Fruit fly (Drosophila melanogaster) whole organism, embryonic: ENCODE measurements around the gene rempA.
A peak's percentile ranks its signal among the peaks of the same experiment; 100 is the strongest.

Experiments
- CG1024 ChIP-seq: fragments of 200-800 bp; sonication (Bioruptor generic); IDR thresholded peaks from 2 replicates; pipeline ENCODE4 v1.3.6; 2022; ENCODE audit warnings: missing biosample characterization, missing genetic modification characterization
- CG10366 ChIP-seq: fragments of 200-800 bp; sonication (Bioruptor generic); IDR thresholded peaks from 2 replicates; pipeline ENCODE4 v1.3.6; 2022; ENCODE audit warnings: missing biosample characterization, missing genetic modification characterization
- CG10979 ChIP-seq: fragments of 200-800 bp; sonication (Bioruptor generic); optimal IDR thresholded peaks from 2 replicates; lab custom pipeline; 2018; ENCODE audit warnings: missing biosample characterization, mild to moderate bottlenecking, missing genetic modification characterization, moderate library complexity
- CG15269 ChIP-seq: fragments of 200-800 bp; sonication (Bioruptor generic); optimal IDR thresholded peaks from 2 replicates; lab custom pipeline; 2018; ENCODE audit warnings: missing biosample characterization, mild to moderate bottlenecking, missing genetic modification characterization, moderate library complexity
- CG18011 ChIP-seq: fragments of 200-800 bp; sonication (Bioruptor generic); optimal IDR thresholded peaks from 2 replicates; lab custom pipeline; 2017; ENCODE audit warnings: missing biosample characterization, missing genetic modification characterization, mild to moderate bottlenecking, moderate library complexity, missing genotype
- CG18599 ChIP-seq: fragments of 200-800 bp; sonication (Bioruptor generic); optimal IDR thresholded peaks from 3 replicates; lab custom pipeline; 2017; ENCODE audit warnings: missing biosample characterization, missing genetic modification characterization, mild to moderate bottlenecking, moderate library complexity, missing genetic modification reagents
- CG3407 ChIP-seq: fragments of 200-800 bp; sonication (Bioruptor generic); optimal IDR thresholded peaks from 2 replicates; lab custom pipeline; 2018; ENCODE audit warnings: missing biosample characterization, mild to moderate bottlenecking, missing genetic modification characterization
- CG34224 ChIP-seq: fragments of 200-800 bp; sonication (Bioruptor generic); IDR thresholded peaks from 3 replicates; pipeline ENCODE4 v1.3.6; 2022; ENCODE audit warnings: missing biosample characterization, missing genetic modification characterization; ENCODE audit not compliant: partially characterized antibody
- CG4730 ChIP-seq: fragments of 200-800 bp; sonication (Bioruptor generic); IDR thresholded peaks from 2 replicates; pipeline ENCODE4 v1.3.6; 2022; ENCODE audit warnings: missing biosample characterization, missing genetic modification characterization
- CG6689 ChIP-seq: fragments of 200-800 bp; sonication (Bioruptor generic); IDR thresholded peaks from 2 replicates; pipeline ENCODE4 v1.3.6; 2022; ENCODE audit warnings: missing biosample characterization, missing genetic modification characterization
- CG6791 ChIP-seq: fragments of 200-800 bp; sonication (Bioruptor generic); IDR thresholded peaks from 3 replicates; pipeline ENCODE4 v1.3.6; 2022; ENCODE audit warnings: missing biosample characterization, missing genetic modification characterization; ENCODE audit not compliant: partially characterized antibody
- CG7987 ChIP-seq: fragments of 200-800 bp; sonication (Bioruptor generic); optimal IDR thresholded peaks from 2 replicates; lab custom pipeline; 2018; ENCODE audit warnings: missing biosample characterization, mild to moderate bottlenecking, missing genetic modification characterization, moderate library complexity
- CG9817 ChIP-seq: fragments of 200-800 bp; sonication (Bioruptor generic); optimal IDR thresholded peaks from 2 replicates; lab custom pipeline; 2018; ENCODE audit warnings: missing biosample characterization, mild to moderate bottlenecking, missing genetic modification characterization, moderate library complexity
- CHES-1-like ChIP-seq: fragments of 200-800 bp; sonication (Bioruptor generic); optimal IDR thresholded peaks from 2 replicates; lab custom pipeline; 2016; ENCODE audit warnings: missing biosample characterization, missing genetic modification characterization
- CTCF ChIP-seq: fragments of 200-800 bp; sonication (Bioruptor generic); optimal IDR thresholded peaks from 2 replicates; lab custom pipeline; 2017; ENCODE audit warnings: missing biosample characterization, mild to moderate bottlenecking, missing genetic modification characterization, moderate library complexity
- Doc3 ChIP-seq: fragments of 200-800 bp; sonication (Bioruptor generic); IDR thresholded peaks from 3 replicates; pipeline ENCODE4 v1.3.6; 2022; ENCODE audit warnings: missing biosample characterization, missing genetic modification characterization; ENCODE audit not compliant: partially characterized antibody
- Drgx ChIP-seq: fragments of 200-800 bp; sonication (Bioruptor generic); IDR thresholded peaks from 2 replicates; pipeline ENCODE4 v1.3.6; 2022; ENCODE audit warnings: missing biosample characterization, missing genetic modification characterization
- Fer2 ChIP-seq: fragments of 200-800 bp; sonication (Bioruptor generic); optimal IDR thresholded peaks from 2 replicates; lab custom pipeline; 2018; ENCODE audit warnings: missing biosample characterization, mild to moderate bottlenecking, missing genetic modification characterization, moderate library complexity
- GATAe ChIP-seq: fragments of 200-800 bp; sonication (Bioruptor generic); conservative IDR thresholded peaks from 2 replicates; pipeline ENCODE4 v1.3.6; 2022; ENCODE audit warnings: missing biosample characterization, missing genetic modification characterization
- Kr ChIP-seq: fragments of 200-800 bp; sonication (Bioruptor generic); optimal IDR thresholded peaks from 2 replicates; lab custom pipeline; 2017; ENCODE audit warnings: missing biosample characterization, mild to moderate bottlenecking, missing genetic modification characterization
- MBD-R2 ChIP-seq: fragments of 200-800 bp; sonication (Bioruptor generic); IDR thresholded peaks from 2 replicates; pipeline ENCODE4 v1.3.6; 2022; ENCODE audit warnings: missing biosample characterization, missing genetic modification characterization
- Med ChIP-seq: fragments of 200-800 bp; sonication (Bioruptor generic); peaks from one replicate; lab custom pipeline; 2016; ENCODE audit warnings: missing biosample characterization, missing genetic modification characterization, mild to moderate bottlenecking, inconsistent platforms, moderate library complexity
- Stat92E ChIP-seq, 3 experiments: fragments of >200 bp in 2 of 3; fragments of 200-800 bp in 1 of 3; sonication (Bioruptor generic) in 1 of 3; optimal IDR thresholded peaks; 2 replicates each; lab custom pipeline; 2017 to 2019; ENCODE audit warnings: missing biosample characterization in 3 of 3, missing genetic modification characterization in 3 of 3, mild to moderate bottlenecking in 1 of 3, moderate library complexity in 1 of 3
- al ChIP-seq: fragments of 200-800 bp; sonication (Bioruptor generic); IDR thresholded peaks from 2 replicates; pipeline ENCODE4 v1.3.6; 2022; ENCODE audit warnings: missing biosample characterization, missing genetic modification characterization
- bab2 ChIP-seq: fragments of 200-800 bp; sonication (Bioruptor generic); optimal IDR thresholded peaks from 2 replicates; lab custom pipeline; 2016; ENCODE audit warnings: missing biosample characterization, missing genetic modification characterization
- bsh ChIP-seq, 2 experiments: fragments of 200-800 bp; sonication (Bioruptor generic); optimal IDR thresholded peaks; 2 replicates each; lab custom pipeline; 2017 to 2018; ENCODE audit warnings: mild to moderate bottlenecking in 2 of 2, missing biosample characterization in 2 of 2, missing genetic modification characterization in 2 of 2, moderate library complexity in 1 of 2
- caup ChIP-seq: fragments of 200-800 bp; sonication (Bioruptor generic); optimal IDR thresholded peaks from 3 replicates; lab custom pipeline; 2017; ENCODE audit warnings: missing biosample characterization, mild to moderate bottlenecking, missing genetic modification characterization, moderate library complexity; ENCODE audit not compliant: severe bottlenecking
- cg ChIP-seq: fragments of 200-800 bp; sonication (Bioruptor generic); optimal IDR thresholded peaks from 3 replicates; lab custom pipeline; 2019; ENCODE audit warnings: missing biosample characterization, mild to moderate bottlenecking, missing genetic modification characterization, moderate library complexity
- chif ChIP-seq, 2 experiments: fragments of 200-800 bp; sonication (Bioruptor generic); optimal IDR thresholded peaks; 3 replicates each; lab custom pipeline; 2016; ENCODE audit warnings: missing biosample characterization in 2 of 2, missing genetic modification characterization in 2 of 2
- chinmo ChIP-seq: fragments of 200-800 bp; sonication (Bioruptor generic); IDR thresholded peaks from 4 replicates; pipeline ENCODE4 v1.3.6; 2022; ENCODE audit warnings: missing biosample characterization, missing genetic modification characterization; ENCODE audit not compliant: partially characterized antibody
- chn ChIP-seq: fragments of 200-800 bp; sonication (Bioruptor generic); optimal IDR thresholded peaks from 2 replicates; lab custom pipeline; 2016; ENCODE audit warnings: missing biosample characterization, missing genetic modification characterization
- crc ChIP-seq: fragments of 200-800 bp; sonication (Bioruptor generic); optimal IDR thresholded peaks from 2 replicates; lab custom pipeline; 2016; ENCODE audit warnings: missing biosample characterization, missing genetic modification characterization
- grn ChIP-seq: fragments of 200-800 bp; sonication (Bioruptor generic); optimal IDR thresholded peaks from 3 replicates; lab custom pipeline; 2017; ENCODE audit warnings: missing biosample characterization, missing genetic modification characterization
- gt ChIP-seq: fragments of 200-800 bp; sonication (Bioruptor generic); IDR thresholded peaks from 2 replicates; pipeline ENCODE4 v1.3.6; 2022; ENCODE audit warnings: missing biosample characterization, missing genetic modification characterization
- lab ChIP-seq: fragments of 200-800 bp; sonication (Bioruptor generic); optimal IDR thresholded peaks from 3 replicates; lab custom pipeline; 2017; ENCODE audit warnings: missing biosample characterization, missing genetic modification characterization, mild to moderate bottlenecking, moderate library complexity, missing genetic modification reagents
- lmd ChIP-seq: fragments of 200-800 bp; sonication (Bioruptor generic); IDR thresholded peaks from 2 replicates; pipeline ENCODE4 v1.3.6; 2022; ENCODE audit warnings: missing biosample characterization, missing genetic modification characterization
- nerfin-1 ChIP-seq: fragments of 200-800 bp; sonication (Bioruptor generic); optimal IDR thresholded peaks from 3 replicates; lab custom pipeline; 2019; ENCODE audit warnings: missing biosample characterization, mild to moderate bottlenecking, missing genetic modification characterization, moderate library complexity
- nom ChIP-seq: fragments of 200-800 bp; sonication (Bioruptor generic); optimal IDR thresholded peaks from 2 replicates; lab custom pipeline; 2017; ENCODE audit warnings: missing biosample characterization, missing genetic modification characterization, mild to moderate bottlenecking, moderate library complexity, missing genetic modification reagents
- oc ChIP-seq: fragments of 200-800 bp; sonication (Bioruptor generic); optimal IDR thresholded peaks from 2 replicates; lab custom pipeline; 2018; ENCODE audit warnings: missing biosample characterization, mild to moderate bottlenecking, missing genetic modification characterization, moderate library complexity
- onecut ChIP-seq: fragments of 200-800 bp; sonication (Bioruptor generic); IDR thresholded peaks from 2 replicates; pipeline ENCODE4 v1.3.6; 2022; ENCODE audit warnings: missing biosample characterization, missing genetic modification characterization
- p53 ChIP-seq: fragments of 200-800 bp; sonication (Bioruptor generic); optimal IDR thresholded peaks from 2 replicates; lab custom pipeline; 2016; ENCODE audit warnings: missing biosample characterization, missing genetic modification characterization
- prd ChIP-seq, 3 experiments: fragments of >200 bp in 2 of 3; fragments of 200-800 bp in 1 of 3; sonication (Bioruptor generic) in 1 of 3; optimal IDR thresholded peaks in 2 of 3; IDR thresholded peaks in 1 of 3; 2 replicates in 2 of 3; 3 replicates in 1 of 3; pipeline versions ENCODE4 v1.3.6 to Lab custom; 2017 to 2022; ENCODE audit warnings: missing biosample characterization in 1 of 3, missing genetic modification characterization in 1 of 3
- sd ChIP-seq: fragments of 200-800 bp; sonication (Bioruptor generic); optimal IDR thresholded peaks from 3 replicates; lab custom pipeline; 2018; ENCODE audit warnings: missing biosample characterization, mild to moderate bottlenecking, missing genetic modification characterization, moderate library complexity
- slou ChIP-seq: fragments of 200-800 bp; sonication (Bioruptor generic); optimal IDR thresholded peaks from 3 replicates; lab custom pipeline; 2016; ENCODE audit warnings: missing biosample characterization, missing genetic modification characterization
- stwl ChIP-seq: fragments of 200-800 bp; sonication (Bioruptor generic); optimal IDR thresholded peaks from 3 replicates; lab custom pipeline; 2018; ENCODE audit warnings: missing biosample characterization, mild to moderate bottlenecking, missing genetic modification characterization, moderate library complexity
- vvl ChIP-seq: fragments of 200-800 bp; sonication (Bioruptor generic); IDR thresholded peaks from 2 replicates; pipeline ENCODE4 v1.3.6; 2022; ENCODE audit warnings: missing biosample characterization, missing genetic modification characterization

The rempA gene

dm6 chr2L:524515-524920, 35.6 kb downstream of the rempA start:
- peak in 1 of 2 experiments; percentile 53 for TF ChIP-seq bsh (GFP tag; optimal IDR thresholded peaks at IDR 0.05; lab: Kevin White, UChicago)
- TF ChIP-seq gt = 0 out of 2 replicates have a peak, but pooled peaks have one; percentile 12
- TF ChIP-seq chif (GFP tag; optimal IDR thresholded peaks at IDR 0.05; lab: Kevin White, UChicago) = no peak
- no peak for TF ChIP-seq al (GFP tag; lab: Robert Waterston, UW)
- no peak for TF ChIP-seq oc (tag; lab: Kevin White, UChicago)
- peak; percentile 65 for TF ChIP-seq CG18011 (GFP tag; lab: Kevin White, UChicago)
- TF ChIP-seq onecut = no peak
- TF ChIP-seq Med (GFP tag; lab: Kevin White, UChicago) = peak; percentile 22
- peak; percentile 37 for TF ChIP-seq sd (tag; lab: Kevin White, UChicago)
- TF ChIP-seq CG15269 = peak; percentile 15
- TF ChIP-seq grn (GFP tag; lab: Kevin White, UChicago) = peak; percentile 96
- 0 out of 4 replicates have a peak, but pooled peaks have one; percentile 50 for TF ChIP-seq chinmo
- peak; percentile 28; the same call in 1 of the 3 replicates for TF ChIP-seq CG6791 (GFP tag; lab: Robert Waterston, UW)
- 0 out of 2 replicates have a peak, but pooled peaks have one; percentile 21 for TF ChIP-seq vvl (GFP tag; lab: Robert Waterston, UW)
- peak; percentile 87 for TF ChIP-seq nom (GFP tag; lab: Kevin White, UChicago)
- TF ChIP-seq Drgx (GFP tag; lab: Robert Waterston, UW) = peak; percentile 36; the same call in 1 of the 2 replicates
- TF ChIP-seq, all 482 proteins: peak for 12

dm6 chr2L:523165-523835, 36.8 kb downstream of the rempA start:
- TF ChIP-seq GATAe (GFP tag; lab: Robert Waterston, UW) = 0 out of 2 replicates have a peak, but pooled peaks have one; percentile 8
- TF ChIP-seq CTCF = peak; percentile 17
- TF ChIP-seq CG18599 (GFP tag; lab: Kevin White, UChicago) = peak; percentile 61
- peak; percentile 27 for TF ChIP-seq CG3407 (GFP tag; lab: Kevin White, UChicago)
- TF ChIP-seq Kr (GFP tag; lab: Kevin White, UChicago) = no peak
- TF ChIP-seq crc = no peak
- peak; percentile 41 for TF ChIP-seq lab (GFP tag; lab: Kevin White, UChicago)
- peak; percentile 28; the same call in 1 of the 2 replicates for TF ChIP-seq CG1024 (GFP tag; lab: Robert Waterston, UW)
- TF ChIP-seq CG10979 (tag; lab: Kevin White, UChicago) = peak; percentile 18
- TF ChIP-seq cg = peak; percentile 88
- peak; percentile 46 for TF ChIP-seq CG7987 (GFP tag; lab: Kevin White, UChicago)
- TF ChIP-seq CG10366 (GFP tag; lab: Robert Waterston, UW) = 0 out of 2 replicates have a peak, but pooled peaks have one; percentile 19
- peak; percentile 15 for TF ChIP-seq stwl
- no peak for TF ChIP-seq prd (optimal IDR thresholded peaks at IDR 0.05; lab: Kevin White, UChicago)
- TF ChIP-seq prd (GFP tag; IDR thresholded peaks at IDR 0.05; lab: Robert Waterston, UW) = 0 out of 3 replicates have a peak, but pooled peaks have one; percentile 25
- peak; percentile 1 for TF ChIP-seq CG9817
- TF ChIP-seq chn (GFP tag; lab: Kevin White, UChicago) = peak; percentile 15
- peak; percentile 77 for TF ChIP-seq nerfin-1 (tag; lab: Kevin White, UChicago)
- peak; percentile 0 for TF ChIP-seq bab2
- peak; percentile 22 for TF ChIP-seq caup (GFP tag; lab: Kevin White, UChicago)
- TF ChIP-seq Stat92E (GFP tag; optimal IDR thresholded peaks at IDR 0.05; lab: Kevin White, UChicago) = peak in 1 of 3 experiments; percentile 20
- TF ChIP-seq slou (GFP tag; lab: Kevin White, UChicago) = no peak
- no peak for TF ChIP-seq CG6689 (GFP tag; lab: Robert Waterston, UW)
- peak; percentile 71 for TF ChIP-seq CHES-1-like (GFP tag; lab: Kevin White, UChicago)
- TF ChIP-seq CG34224 (GFP tag; lab: Robert Waterston, UW) = peak; percentile 74
- TF ChIP-seq Doc3 (GFP tag; lab: Robert Waterston, UW) = no peak
- no peak for TF ChIP-seq CG4730
- TF ChIP-seq lmd (GFP tag; lab: Robert Waterston, UW) = no peak
- no peak for TF ChIP-seq Fer2 (tag; lab: Kevin White, UChicago)
- peak; percentile 33; the same call in 1 of the 2 replicates for TF ChIP-seq MBD-R2
- no peak for TF ChIP-seq p53 (GFP tag; lab: Kevin White, UChicago)
- TF ChIP-seq grn (GFP tag; lab: Kevin White, UChicago) = peak; percentile 100
